Worm (Caenorhabditis elegans) whole organism, L2 larva: ENCODE results near the gene rpl-2.

ENCODE experiments used
- C34F6.9 ChIP-seq: fragments of 150-350 bp; optimal IDR thresholded peaks from 2 replicates; lab custom pipeline; 2014; ENCODE audit warnings: missing biosample characterization, missing genetic modification characterization
- F13H6.1 ChIP-seq: sonication (generic microtip); optimal IDR thresholded peaks from 2 replicates; lab custom pipeline; 2016; ENCODE audit warnings: missing genetic modification characterization, missing compliant biosample characterization
- R02D3.7 ChIP-seq: fragments of 150-350 bp; optimal IDR thresholded peaks from 2 replicates; lab custom pipeline; 2014; ENCODE audit warnings: missing biosample characterization, missing genetic modification characterization
- Y55F3AM.14 ChIP-seq: fragments of 200-800 bp; sonication (Bioruptor generic); optimal IDR thresholded peaks from 2 replicates; lab custom pipeline; 2018; ENCODE audit warnings: mild to moderate bottlenecking, missing genetic modification characterization, missing compliant biosample characterization
- ZK546.5 ChIP-seq: sonication (generic microtip); optimal IDR thresholded peaks from 2 replicates; lab custom pipeline; 2017; ENCODE audit warnings: missing biosample characterization, missing genetic modification characterization
- alr-1 ChIP-seq: fragments of 150-350 bp; optimal IDR thresholded peaks from 2 replicates; lab custom pipeline; 2014; ENCODE audit warnings: missing biosample characterization, missing genetic modification characterization
- ama-1 ChIP-seq: fragments of 150-350 bp; optimal IDR thresholded peaks from 2 replicates; lab custom pipeline; 2018; ENCODE audit warnings: inconsistent platforms
- ceh-82 ChIP-seq: fragments of 150-350 bp; optimal IDR thresholded peaks from 2 replicates; lab custom pipeline; 2014; ENCODE audit warnings: missing biosample characterization, missing genetic modification characterization
- crh-2 ChIP-seq: sonication (generic microtip); optimal IDR thresholded peaks from 2 replicates; lab custom pipeline; 2017; ENCODE audit warnings: missing biosample characterization, missing genetic modification characterization
- dmd-4 ChIP-seq: sonication (generic microtip); optimal IDR thresholded peaks from 2 replicates; lab custom pipeline; 2017; ENCODE audit warnings: missing biosample characterization, missing genetic modification characterization
- egl-27 ChIP-seq: sonication (generic microtip); optimal IDR thresholded peaks from 3 replicates; lab custom pipeline; 2017; ENCODE audit warnings: missing biosample characterization, missing genetic modification reagents, missing genetic modification characterization
- elt-1 ChIP-seq: fragments of 150-350 bp; optimal IDR thresholded peaks from 2 replicates; lab custom pipeline; 2014; ENCODE audit warnings: missing biosample characterization, missing genetic modification characterization
- elt-3 ChIP-seq: sonication (generic microtip); optimal IDR thresholded peaks from 2 replicates; lab custom pipeline; 2017; ENCODE audit warnings: missing biosample characterization, missing genetic modification characterization
- fos-1 ChIP-seq: fragments of 150-350 bp; optimal IDR thresholded peaks from 2 replicates; lab custom pipeline; 2014; ENCODE audit warnings: missing biosample characterization, missing genetic modification characterization
- gmeb-1 ChIP-seq: fragments of 150-350 bp; optimal IDR thresholded peaks from 2 replicates; lab custom pipeline; 2014; ENCODE audit warnings: missing biosample characterization, missing genetic modification characterization
- lin-11 ChIP-seq: fragments of 150-350 bp; sonication (generic microtip); optimal IDR thresholded peaks from 2 replicates; lab custom pipeline; 2014; ENCODE audit warnings: missing biosample characterization, missing genetic modification characterization, inconsistent platforms, mixed read lengths
- lin-39 ChIP-seq: fragments of 150-350 bp; optimal IDR thresholded peaks from 2 replicates; lab custom pipeline; 2014; ENCODE audit warnings: missing biosample characterization, missing genetic modification reagents, missing genetic modification characterization
- mab-5 ChIP-seq: fragments of 150-350 bp; optimal IDR thresholded peaks from 2 replicates; lab custom pipeline; 2014; ENCODE audit warnings: missing biosample characterization, missing genetic modification characterization
- mbf-1 ChIP-seq: sonication (generic microtip); optimal IDR thresholded peaks from 2 replicates; lab custom pipeline; 2017; ENCODE audit warnings: missing biosample characterization, missing genetic modification characterization
- mdl-1 ChIP-seq, 2 experiments: fragments of 150-350 bp in 1 of 2; sonication (generic microtip) in 1 of 2; optimal IDR thresholded peaks; 2 replicates each; lab custom pipeline; 2017; ENCODE audit warnings: missing biosample characterization in 2 of 2, missing genetic modification characterization in 2 of 2
- nhr-11 ChIP-seq: fragments of 150-350 bp; optimal IDR thresholded peaks from 2 replicates; lab custom pipeline; 2014; ENCODE audit warnings: missing biosample characterization, missing genetic modification characterization
- nhr-12 ChIP-seq: fragments of 150-350 bp; optimal IDR thresholded peaks from 2 replicates; lab custom pipeline; 2014; ENCODE audit warnings: missing biosample characterization, missing genetic modification characterization
- nhr-129 ChIP-seq: fragments of 150-350 bp; optimal IDR thresholded peaks from 2 replicates; lab custom pipeline; 2014; ENCODE audit warnings: missing biosample characterization, missing genetic modification characterization
- nhr-21 ChIP-seq: fragments of 150-350 bp; optimal IDR thresholded peaks from 2 replicates; lab custom pipeline; 2014; ENCODE audit warnings: missing biosample characterization, missing genetic modification characterization
- nhr-23 ChIP-seq: fragments of 150-350 bp; optimal IDR thresholded peaks from 2 replicates; lab custom pipeline; 2014; ENCODE audit warnings: missing biosample characterization, missing genetic modification reagents, missing genetic modification characterization
- nhr-6 ChIP-seq: fragments of 150-350 bp; optimal IDR thresholded peaks from 2 replicates; lab custom pipeline; 2014; ENCODE audit warnings: missing biosample characterization, missing genetic modification characterization
- nhr-77 ChIP-seq: fragments of 150-350 bp; optimal IDR thresholded peaks from 2 replicates; lab custom pipeline; 2014; ENCODE audit warnings: missing biosample characterization, missing genetic modification characterization
- peb-1 ChIP-seq: fragments of 150-350 bp; optimal IDR thresholded peaks from 2 replicates; lab custom pipeline; 2014; ENCODE audit warnings: missing biosample characterization, missing genetic modification characterization
- sem-4 ChIP-seq: fragments of 150-350 bp; optimal IDR thresholded peaks from 2 replicates; lab custom pipeline; 2014; ENCODE audit warnings: missing biosample characterization, missing genetic modification reagents, missing genetic modification characterization
- sma-3 ChIP-seq: sonication (generic microtip); optimal IDR thresholded peaks from 2 replicates; lab custom pipeline; 2016; ENCODE audit warnings: missing genetic modification reagents, missing genetic modification characterization, missing compliant biosample characterization
- sma-9 ChIP-seq, 2 experiments: fragments of 150-350 bp in 1 of 2; sonication (generic microtip) in 1 of 2; optimal IDR thresholded peaks; 2 replicates each; lab custom pipeline; 2014 to 2016; ENCODE audit warnings: missing genetic modification characterization in 2 of 2, mild to moderate bottlenecking in 1 of 2, missing biosample characterization in 1 of 2, missing compliant biosample characterization in 1 of 2, missing genetic modification reagents in 1 of 2, moderate library complexity in 1 of 2
- unc-39 ChIP-seq: fragments of 150-350 bp; optimal IDR thresholded peaks from 2 replicates; lab custom pipeline; 2014; ENCODE audit warnings: missing biosample characterization, missing genetic modification characterization
- unc-55 ChIP-seq: fragments of 150-350 bp; sonication (generic microtip); optimal IDR thresholded peaks from 3 replicates; lab custom pipeline; 2014; ENCODE audit warnings: missing biosample characterization, missing genetic modification reagents, missing genetic modification characterization
- unc-62 ChIP-seq: fragments of 150-350 bp; optimal IDR thresholded peaks from 2 replicates; lab custom pipeline; 2014; ENCODE audit warnings: missing biosample characterization, missing genetic modification reagents, missing genetic modification characterization
- zag-1 ChIP-seq: fragments of 150-350 bp; optimal IDR thresholded peaks from 2 replicates; lab custom pipeline; 2014; ENCODE audit warnings: missing biosample characterization, missing genetic modification characterization
- ztf-1 ChIP-seq: fragments of 200-800 bp; sonication (Bioruptor generic); conservative IDR thresholded peaks from 2 replicates; pipeline ENCODE4 v1.3.6; 2022; ENCODE audit warnings: missing genetic modification characterization, missing compliant biosample characterization
- ztf-11 ChIP-seq: sonication (generic microtip); optimal IDR thresholded peaks from 2 replicates; lab custom pipeline; 2017; ENCODE audit warnings: missing biosample characterization, missing genetic modification characterization
- ztf-4 ChIP-seq: fragments of 150-350 bp; optimal IDR thresholded peaks from 2 replicates; lab custom pipeline; 2014; ENCODE audit warnings: missing biosample characterization, missing genetic modification characterization

rpl-2 gene

DNA sequence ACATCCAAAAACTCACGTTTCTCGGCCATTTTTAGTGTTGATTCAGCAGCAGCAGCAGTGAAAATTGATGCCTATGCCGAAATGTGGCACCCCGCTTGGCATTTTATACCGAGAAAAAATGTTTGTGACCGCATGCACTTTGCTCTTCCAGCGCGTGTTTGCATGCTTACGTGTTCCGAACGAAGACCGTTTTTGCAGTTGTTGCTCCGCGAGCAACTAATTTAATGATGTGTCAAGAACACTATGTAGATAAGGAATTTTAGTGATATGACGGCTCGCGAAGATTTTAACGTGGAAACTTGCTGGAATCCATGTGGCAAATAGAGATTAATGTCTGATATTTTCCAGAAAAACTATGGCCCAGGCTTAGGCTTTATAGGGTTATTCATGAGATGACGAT, 19.5 kb downstream of the rpl-2 start, which contains the start of gene dct-16:
Gene dct-16 (minus strand): TSS at position 78 of the 400 bp plus-strand sequence.
- TF ChIP-seq fos-1 (peak; percentile 58), F13H6.1 (tag; lab: Kevin White, UChicago) (peak; percentile 5), sma-9 (GFP tag; optimal IDR thresholded peaks at IDR 0.05; lab: Kevin White, UChicago) (peak; percentile 68), sma-9 (tag; optimal IDR thresholded peaks at IDR 0.05; lab: Kevin White, UChicago) (no peak), zag-1 (tag; lab: Kevin White, UChicago) (no peak), nhr-11 (tag; lab: Kevin White, UChicago) (no peak), mab-5 (tag; lab: Kevin White, UChicago) (no peak), nhr-23 (tag; lab: Kevin White, UChicago) (no peak), crh-2 (tag; lab: Kevin White, UChicago) (peak; percentile 74), nhr-129 (tag; lab: Kevin White, UChicago) (no peak), mdl-1 (tag; optimal IDR thresholded peaks at IDR 0.05; lab: Kevin White, UChicago) (peak in 1 of 2 experiments; percentile 29), gmeb-1 (tag; lab: Kevin White, UChicago) (peak; percentile 15), unc-62 (GFP tag; lab: Kevin White, UChicago) (no peak), nhr-6 (tag; lab: Kevin White, UChicago) (no peak)

DNA sequence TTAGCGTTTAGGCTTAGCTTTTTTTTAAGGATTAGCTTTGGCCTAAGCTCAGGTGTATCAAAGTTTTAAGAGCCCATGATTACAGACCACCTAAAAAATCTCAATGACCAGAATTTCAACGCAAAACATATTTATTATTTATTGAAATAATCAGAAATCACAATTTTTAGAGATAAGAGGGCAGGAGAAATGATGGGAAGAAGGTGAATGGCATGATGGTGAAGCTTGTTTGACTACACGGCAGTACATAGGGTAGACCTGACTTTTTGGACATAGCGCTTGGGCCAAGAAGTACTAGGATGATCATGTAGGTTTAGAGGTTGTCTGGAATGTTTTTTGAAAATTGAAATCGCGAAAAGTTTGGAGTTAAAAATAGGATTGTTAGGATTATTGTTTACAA, 20.2 kb downstream of the rpl-2 start:
- TF ChIP-seq nhr-21 (tag; lab: Kevin White, UChicago) (no peak), nhr-12 (tag; lab: Kevin White, UChicago) (no peak), nhr-6 (tag; lab: Kevin White, UChicago) (no peak), fos-1 (peak; percentile 34)
- TF ChIP-seq, all 48 proteins: peak for 1

DNA sequence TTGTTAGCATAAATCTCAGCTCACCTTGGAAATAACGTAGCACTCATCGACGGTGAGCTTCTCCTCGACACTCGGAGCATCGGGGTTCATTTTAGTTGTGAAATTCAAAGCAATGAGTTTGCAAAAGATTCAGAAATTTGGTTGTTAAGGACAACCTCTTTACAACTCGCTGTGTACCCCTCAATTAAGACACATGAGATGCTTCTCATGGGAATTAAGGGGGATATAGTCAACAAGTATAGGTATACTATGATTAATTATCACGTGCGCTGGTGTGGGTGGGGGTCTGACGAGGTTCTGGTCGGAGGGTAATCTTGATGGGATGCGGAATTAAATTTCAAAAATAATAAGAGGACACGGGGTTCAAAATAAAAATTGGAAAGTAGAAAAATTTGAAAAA, 20.9 kb downstream of the rpl-2 start, which contains the start of gene dct-14:
Gene dct-14 (minus strand): TSS at position 101 of the 400 bp plus-strand sequence.
- no peak for TF ChIP-seq sma-9 (GFP tag; optimal IDR thresholded peaks at IDR 0.05; lab: Kevin White, UChicago)
- TF ChIP-seq sma-9 (tag; optimal IDR thresholded peaks at IDR 0.05; lab: Kevin White, UChicago), result no peak
- TF ChIP-seq ztf-11 (tag; lab: Kevin White, UChicago), result no peak
- no peak for TF ChIP-seq ZK546.5 (tag; lab: Kevin White, UChicago)
- TF ChIP-seq peb-1, result no peak
- TF ChIP-seq F13H6.1 (tag; lab: Kevin White, UChicago), result no peak
- TF ChIP-seq dmd-4, result no peak
- TF ChIP-seq unc-39 (tag; lab: Kevin White, UChicago), result no peak
- TF ChIP-seq Y55F3AM.14 (GFP tag; lab: Kevin White, UChicago), result no peak
- TF ChIP-seq nhr-77, result no peak
- no peak for TF ChIP-seq nhr-21 (tag; lab: Kevin White, UChicago)
- TF ChIP-seq alr-1 (tag; lab: Kevin White, UChicago), result no peak
- no peak for TF ChIP-seq egl-27 (tag; lab: Kevin White, UChicago)
- TF ChIP-seq R02D3.7 (tag; lab: Kevin White, UChicago), result no peak
- TF ChIP-seq elt-1 (tag; lab: Kevin White, UChicago), result no peak
- TF ChIP-seq zag-1 (tag; lab: Kevin White, UChicago), result no peak
- TF ChIP-seq unc-55 (GFP tag; lab: Kevin White, UChicago), result no peak
- no peak for TF ChIP-seq nhr-12 (tag; lab: Kevin White, UChicago)
- no peak for TF ChIP-seq sma-3 (GFP tag; lab: Kevin White, UChicago)
- TF ChIP-seq ztf-1 (GFP tag; lab: Robert Waterston, UW), result no peak
- TF ChIP-seq, all 48 proteins: peak for 0

DNA sequence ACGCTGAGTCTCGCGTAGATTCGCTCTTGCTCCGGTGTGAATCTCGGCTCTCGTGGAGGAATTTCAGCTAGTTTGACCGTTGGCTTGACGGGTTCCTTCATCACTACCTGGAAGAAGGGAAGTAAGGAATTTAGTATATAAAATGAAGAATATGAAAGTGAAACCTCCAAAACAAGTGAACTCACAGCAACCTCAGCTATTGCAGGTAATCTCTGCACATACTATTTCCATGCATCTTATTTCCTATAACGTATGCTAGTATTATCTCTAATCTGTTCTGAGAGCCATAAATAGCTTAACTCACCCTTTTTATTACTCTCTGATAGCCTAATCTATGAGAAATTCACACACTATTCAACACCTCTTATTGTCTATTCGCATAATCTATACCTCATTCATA, 25.5 kb downstream of the rpl-2 start, which contains the start of gene Y38H6C.4:
Gene Y38H6C.4 (minus strand): TSS at position 101 of the 400 bp plus-strand sequence.
- TF ChIP-seq ceh-82 (tag; lab: Kevin White, UChicago) (no peak), ztf-11 (tag; lab: Kevin White, UChicago) (no peak), nhr-129 (tag; lab: Kevin White, UChicago) (no peak), ama-1 (lab: Kevin White, UChicago) (no peak), R02D3.7 (tag; lab: Kevin White, UChicago) (no peak), sem-4 (tag; lab: Kevin White, UChicago) (no peak), C34F6.9 (tag; lab: Kevin White, UChicago) (no peak), ZK546.5 (tag; lab: Kevin White, UChicago) (no peak), ztf-4 (no peak)

DNA sequence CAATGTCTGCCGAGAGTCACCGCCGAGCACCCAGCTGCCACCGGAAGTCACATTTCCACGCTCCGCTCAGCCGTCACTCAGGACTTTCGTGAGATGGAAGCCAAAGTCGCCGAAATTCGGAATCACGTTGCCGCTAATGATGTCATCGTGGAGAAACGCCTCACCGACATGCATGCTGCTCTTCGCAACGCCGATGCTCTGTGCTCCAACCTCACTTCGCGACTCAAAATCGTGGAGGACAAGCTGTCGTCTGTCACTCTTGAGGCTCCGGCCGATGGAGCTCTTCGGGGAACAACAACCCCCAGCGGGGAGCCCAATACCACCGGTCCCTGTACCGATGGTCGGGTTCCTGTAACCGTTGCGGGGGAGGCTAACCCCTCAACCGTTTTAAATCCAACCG, 27.1 kb downstream of the rpl-2 start:
- TF ChIP-seq nhr-21 (tag; lab: Kevin White, UChicago) (no peak), mdl-1 (tag; optimal IDR thresholded peaks at IDR 0.05; lab: Kevin White, UChicago) (no peak), unc-39 (tag; lab: Kevin White, UChicago) (no peak), unc-55 (GFP tag; lab: Kevin White, UChicago) (no peak), crh-2 (tag; lab: Kevin White, UChicago) (no peak), elt-3 (tag; lab: Kevin White, UChicago) (no peak), nhr-11 (tag; lab: Kevin White, UChicago) (no peak), sma-9 (GFP tag; optimal IDR thresholded peaks at IDR 0.05; lab: Kevin White, UChicago) (no peak), sma-9 (tag; optimal IDR thresholded peaks at IDR 0.05; lab: Kevin White, UChicago) (no peak), ama-1 (lab: Kevin White, UChicago) (no peak), ceh-82 (tag; lab: Kevin White, UChicago) (no peak), lin-11 (no peak), alr-1 (tag; lab: Kevin White, UChicago) (no peak), ztf-1 (GFP tag; lab: Robert Waterston, UW) (no peak), mbf-1 (no peak), nhr-6 (tag; lab: Kevin White, UChicago) (no peak), nhr-23 (tag; lab: Kevin White, UChicago) (no peak), lin-39 (tag; lab: Kevin White, UChicago) (no peak)
